Worm (Caenorhabditis elegans) whole organism, late embryonic: ENCODE results near the gene B0336.13.

Experiments used
- dve-1 ChIP-seq: sonication (generic microtip); optimal IDR thresholded peaks from 2 replicates; lab custom pipeline; 2017; ENCODE audit warnings: antibody characterized with exemption, mild to moderate bottlenecking, missing genetic modification characterization, missing compliant biosample characterization
- fkh-10 ChIP-seq: fragments of 150-350 bp; optimal IDR thresholded peaks from 2 replicates; lab custom pipeline; 2014; ENCODE audit warnings: missing biosample characterization, missing genetic modification reagents, missing genetic modification characterization
- pag-3 ChIP-seq: sonication (generic microtip); optimal IDR thresholded peaks from 2 replicates; lab custom pipeline; 2016; ENCODE audit warnings: missing compliant biosample characterization, missing genetic modification characterization, borderline replicate concordance

DNA sequence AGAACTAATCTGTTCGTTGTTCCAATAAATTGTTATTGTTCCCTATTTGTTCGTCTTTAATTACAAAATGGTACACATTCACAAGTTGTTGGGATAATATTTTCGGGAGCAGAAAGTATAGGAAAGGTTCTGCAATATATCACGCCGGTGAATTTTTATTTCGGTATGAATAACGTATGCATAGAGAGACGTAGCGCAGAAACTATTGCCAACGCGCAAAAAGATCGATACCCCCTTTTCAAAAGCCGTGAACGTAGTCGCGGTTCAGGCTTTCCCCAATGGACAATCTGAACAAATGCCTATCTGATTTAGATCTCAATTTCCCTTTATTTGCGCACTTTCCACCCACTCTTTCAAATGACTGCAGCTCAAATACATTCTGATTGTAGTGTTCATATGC lies 13.7 kb upstream of the B0336.13 start, which contains the start of gene pst-2:
- TF ChIP-seq dve-1 (tag; lab: Kevin White, UChicago) (no peak), pag-3 (tag; lab: Kevin White, UChicago) (no peak), fkh-10 (GFP tag; lab: Kevin White, UChicago) (no peak)
